Worm (Caenorhabditis elegans) whole organism, midembryonic: ENCODE data around the gene T04A6.2.

Source experiments
- T22C8.4 ChIP-seq: fragments of 200-800 bp; sonication (Bioruptor generic); IDR thresholded peaks from 2 replicates; pipeline ENCODE4 v1.3.6; 2022; ENCODE audit warnings: missing genetic modification characterization, missing compliant biosample characterization
- cog-1 ChIP-seq: sonication (generic microtip); optimal IDR thresholded peaks from 2 replicates; lab custom pipeline; 2016; ENCODE audit warnings: missing genetic modification characterization, missing compliant biosample characterization
- flt-1 ChIP-seq: fragments of 200-800 bp; sonication (Bioruptor generic); IDR thresholded peaks from 2 replicates; pipeline ENCODE4 v1.3.6; 2022; ENCODE audit warnings: missing genetic modification characterization, missing compliant biosample characterization
- tab-1 ChIP-seq: fragments of 200-800 bp; sonication (Bioruptor generic); IDR thresholded peaks from 2 replicates; pipeline ENCODE4 v1.3.6; 2022; ENCODE audit warnings: missing genetic modification characterization, missing compliant biosample characterization

DNA sequence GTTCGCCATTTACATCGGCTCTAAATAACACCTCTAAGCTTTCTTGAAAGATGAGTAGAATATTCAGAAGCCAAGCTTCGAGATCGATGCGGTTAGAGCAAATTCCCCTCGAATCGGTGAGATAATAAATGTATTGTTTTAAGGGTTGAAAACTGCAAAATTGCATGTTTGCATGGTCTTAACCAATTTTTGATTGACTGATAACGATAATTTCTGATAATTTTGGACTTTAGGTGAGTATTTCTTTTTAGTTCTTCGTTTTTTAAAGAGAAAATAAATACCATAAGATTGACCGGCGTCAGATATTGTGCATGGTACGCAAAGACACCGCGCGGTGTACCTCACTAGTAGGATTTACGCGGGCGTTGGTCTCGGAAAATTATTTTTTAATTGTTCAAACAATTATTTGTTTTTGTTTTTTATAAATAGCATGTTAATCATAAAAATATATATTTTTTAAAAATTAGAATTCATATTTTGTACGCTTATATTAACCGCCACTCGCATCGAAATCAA lies 30.4 kb upstream of the T04A6.2 start, which contains the start of gene cup-5:
- TF ChIP-seq T22C8.4 (GFP tag; lab: Robert Waterston, UW) (no peak), tab-1 (GFP tag; lab: Robert Waterston, UW) (no peak), cog-1 (no peak), flt-1 (0 out of 2 replicates have a peak, but pooled peaks have one; percentile 50)
